Fruit fly (Drosophila melanogaster) whole organism, wandering third instar larva: ENCODE data around the gene Rab3-GEF.

Experiments used
- CG9705 ChIP-seq: fragments of 200-800 bp; sonication (Bioruptor generic); optimal IDR thresholded peaks from 2 replicates; lab custom pipeline; 2018; ENCODE audit warnings: missing biosample characterization, mild to moderate bottlenecking, missing genetic modification characterization
- CrebA ChIP-seq: fragments of 200-800 bp; sonication (Bioruptor generic); optimal IDR thresholded peaks from 2 replicates; lab custom pipeline; 2016; ENCODE audit warnings: missing biosample characterization, mild to moderate bottlenecking, missing genetic modification characterization, borderline replicate concordance
- Dfd ChIP-seq: fragments of >200 bp; optimal IDR thresholded peaks from 2 replicates; lab custom pipeline; 2017; ENCODE audit warnings: missing biosample characterization, missing genetic modification characterization
- Dif ChIP-seq: fragments of 200-275, 200-300 bp; sonication (Bioruptor generic); optimal IDR thresholded peaks from 2 replicates; lab custom pipeline; 2018; ENCODE audit warnings: missing biosample characterization, missing genetic modification characterization; ENCODE audit not compliant: partially characterized antibody
- GATAd ChIP-seq: sonication (Bioruptor generic); optimal IDR thresholded peaks from 2 replicates; lab custom pipeline; 2016; ENCODE audit warnings: missing biosample characterization, missing genetic modification characterization
- HLH106 ChIP-seq: fragments of 200-800 bp; optimal IDR thresholded peaks from 3 replicates; lab custom pipeline; 2019; ENCODE audit warnings: missing biosample characterization, mild to moderate bottlenecking, missing genetic modification characterization, moderate library complexity
- Hnf4 ChIP-seq: fragments of 200-800 bp; sonication (Bioruptor generic); optimal IDR thresholded peaks from 2 replicates; lab custom pipeline; 2016; ENCODE audit warnings: missing biosample characterization, mild to moderate bottlenecking, missing genetic modification characterization
- Hr78 ChIP-seq: fragments of >200 bp; optimal IDR thresholded peaks from 2 replicates; lab custom pipeline; 2017; ENCODE audit warnings: missing biosample characterization, missing genetic modification characterization
- Hr83 ChIP-seq: fragments of 200-300 bp; sonication (Bioruptor generic); optimal IDR thresholded peaks from 2 replicates; lab custom pipeline; 2016; ENCODE audit warnings: missing biosample characterization, mild to moderate bottlenecking, missing genetic modification characterization, moderate library complexity; ENCODE audit not compliant: poor library complexity, severe bottlenecking
- Myc ChIP-seq: fragments of >200 bp; optimal IDR thresholded peaks from 2 replicates; lab custom pipeline; 2017
- N ChIP-seq: fragments of >200 bp; optimal IDR thresholded peaks from 2 replicates; lab custom pipeline; 2018; ENCODE audit warnings: missing biosample characterization, missing external identifiers, missing genetic modification characterization
- OdsH ChIP-seq: fragments of 200-800 bp; sonication (Bioruptor generic); optimal IDR thresholded peaks from 2 replicates; lab custom pipeline; 2016; ENCODE audit warnings: missing biosample characterization, mild to moderate bottlenecking, missing genetic modification characterization
- Rel ChIP-seq, 2 experiments: fragments of 200-800 bp; sonication (Bioruptor generic) in 1 of 2; optimal IDR thresholded peaks; 2 replicates in 1 of 2; 3 replicates in 1 of 2; lab custom pipeline; 2016 to 2019; ENCODE audit warnings: mild to moderate bottlenecking in 2 of 2, missing biosample characterization in 2 of 2, missing genetic modification characterization in 2 of 2, moderate library complexity in 1 of 2
- Sp1 ChIP-seq: fragments of 200-800 bp; sonication (Bioruptor generic); optimal IDR thresholded peaks from 3 replicates; lab custom pipeline; 2019; ENCODE audit warnings: missing biosample characterization, mild to moderate bottlenecking, missing genetic modification characterization, moderate library complexity
- Vsx2 ChIP-seq: fragments of 200-300, 225-300 bp; sonication (Bioruptor generic); optimal IDR thresholded peaks from 2 replicates; lab custom pipeline; 2018; ENCODE audit warnings: missing biosample characterization, missing genetic modification characterization; ENCODE audit not compliant: partially characterized antibody
- br ChIP-seq: fragments of 200-800 bp; sonication (Bioruptor generic); optimal IDR thresholded peaks from 2 replicates; lab custom pipeline; 2016; ENCODE audit warnings: missing biosample characterization, missing genetic modification characterization
- brk ChIP-seq: fragments of 200-800 bp; sonication (Bioruptor generic); optimal IDR thresholded peaks from 2 replicates; lab custom pipeline; 2016; ENCODE audit warnings: missing biosample characterization, mild to moderate bottlenecking, missing genetic modification characterization
- dl ChIP-seq, 2 experiments: fragments of 175-275, 200-275 bp in 1 of 2; fragments of 200-275 bp in 1 of 2; sonication (Bioruptor generic); optimal IDR thresholded peaks; lab custom pipeline; 2018; ENCODE audit warnings: mild to moderate bottlenecking in 2 of 2, missing biosample characterization in 2 of 2, missing genetic modification characterization in 2 of 2, moderate library complexity in 2 of 2; ENCODE audit not compliant: partially characterized antibody in 2 of 2, insufficient read depth in 1 of 2
- dmrt93B ChIP-seq: fragments of 200-800 bp; sonication (Bioruptor generic); optimal IDR thresholded peaks from 2 replicates; lab custom pipeline; 2018; ENCODE audit warnings: missing biosample characterization, mild to moderate bottlenecking, missing genetic modification characterization
- dsf ChIP-seq: sonication (Bioruptor generic); optimal IDR thresholded peaks from 2 replicates; lab custom pipeline; 2016; ENCODE audit warnings: missing biosample characterization, missing genetic modification characterization, borderline replicate concordance
- ey ChIP-seq: fragments of 200-800 bp; sonication (Bioruptor generic); optimal IDR thresholded peaks from 2 replicates; lab custom pipeline; 2016; ENCODE audit warnings: missing biosample characterization, missing genetic modification characterization
- foxo ChIP-seq, 2 experiments: fragments of 200-800 bp; sonication (Bioruptor generic); optimal IDR thresholded peaks; 2 replicates in 1 of 2; 3 replicates in 1 of 2; lab custom pipeline; 2016 to 2017; ENCODE audit warnings: missing biosample characterization in 2 of 2, missing genetic modification characterization in 2 of 2
- fru ChIP-seq: fragments of 200-800 bp; sonication (Bioruptor generic); optimal IDR thresholded peaks from 3 replicates; lab custom pipeline; 2016; ENCODE audit warnings: missing biosample characterization, mild to moderate bottlenecking, missing genetic modification characterization
- h ChIP-seq: fragments of 200-800 bp; sonication (Bioruptor generic); optimal IDR thresholded peaks from 3 replicates; lab custom pipeline; 2016; ENCODE audit warnings: missing biosample characterization, mild to moderate bottlenecking, missing genetic modification characterization
- jim ChIP-seq: fragments of 175-275, 200-325 bp; sonication (Bioruptor generic); optimal IDR thresholded peaks from 2 replicates; lab custom pipeline; 2016; ENCODE audit warnings: missing biosample characterization, mild to moderate bottlenecking, missing genetic modification characterization
- pan ChIP-seq: fragments of >200 bp; optimal IDR thresholded peaks from 2 replicates; lab custom pipeline; 2017
- psq ChIP-seq: fragments of 200-800 bp; sonication (Bioruptor generic); optimal IDR thresholded peaks from 3 replicates; lab custom pipeline; 2017; ENCODE audit warnings: missing biosample characterization, mild to moderate bottlenecking, missing genetic modification characterization, moderate library complexity
- rgr ChIP-seq: fragments of 200-800 bp; sonication (Bioruptor generic); optimal IDR thresholded peaks from 3 replicates; lab custom pipeline; 2016; ENCODE audit warnings: missing biosample characterization, mild to moderate bottlenecking, missing genetic modification characterization
- sage ChIP-seq: fragments of 200-800 bp; sonication (Bioruptor generic); optimal IDR thresholded peaks from 2 replicates; lab custom pipeline; 2016; ENCODE audit warnings: missing biosample characterization, mild to moderate bottlenecking, missing genetic modification characterization
- sv ChIP-seq: fragments of 200-800 bp; sonication (Bioruptor generic); optimal IDR thresholded peaks from 3 replicates; lab custom pipeline; 2016; ENCODE audit warnings: missing biosample characterization, missing genetic modification characterization
- tai ChIP-seq: sonication (Bioruptor generic); optimal IDR thresholded peaks from 2 replicates; lab custom pipeline; 2016; ENCODE audit warnings: missing biosample characterization, missing genetic modification characterization
- usp ChIP-seq: fragments of >200 bp; optimal IDR thresholded peaks from 2 replicates; lab custom pipeline; 2017; ENCODE audit warnings: missing biosample characterization, missing genetic modification characterization
- woc ChIP-seq: sonication (Bioruptor generic); optimal IDR thresholded peaks from 2 replicates; lab custom pipeline; 2016; ENCODE audit warnings: missing biosample characterization, mild to moderate bottlenecking, missing genetic modification characterization

Rab3-GEF gene

DNA sequence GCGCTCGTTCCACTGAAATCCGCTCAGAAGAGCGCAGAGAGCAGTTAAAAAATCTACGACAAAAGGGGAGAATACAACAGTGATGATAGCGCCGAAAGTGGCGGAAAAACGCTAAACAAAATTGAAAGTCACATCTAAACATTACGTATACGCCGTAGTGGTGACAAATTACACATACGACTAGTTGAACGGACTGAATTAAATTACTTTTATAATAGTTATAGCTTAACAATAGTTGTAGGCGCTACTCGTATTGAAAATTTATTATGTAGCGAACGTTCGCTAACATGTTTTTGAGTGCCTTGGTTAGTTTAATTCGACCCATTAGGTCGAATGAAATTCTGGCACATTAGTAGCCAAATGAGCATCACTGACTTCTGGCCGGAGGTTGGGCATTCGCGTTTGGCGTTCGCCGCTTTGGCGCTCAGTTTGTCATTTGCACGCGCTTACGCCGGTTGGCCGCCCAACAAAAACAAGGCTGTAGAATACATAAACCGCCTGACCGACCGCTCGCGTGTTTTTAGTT, 45.7 kb upstream of the Rab3-GEF start, which contains the start of gene CG5541:
Gene CG5541, plus strand, starts transcription at position 424 of the 526 bp plus-strand sequence.
- peak; percentile 96 for TF ChIP-seq Myc (lab: Kevin White, UChicago)
- peak; percentile 67 to 75 for TF ChIP-seq dl (GFP tag; optimal IDR thresholded peaks at IDR 0.05; lab: Kevin White, UChicago; ENCODE audit: insufficient read depth in 1 of 2, partially characterized antibody in 2 of 2)
- TF ChIP-seq fru: no peak
- no peak for TF ChIP-seq usp (GFP tag; lab: Kevin White, UChicago)
- TF ChIP-seq br: peak; percentile 5
- TF ChIP-seq h (GFP tag; lab: Kevin White, UChicago): peak; percentile 52
- peak; percentile 23 for TF ChIP-seq HLH106 (tag; lab: Kevin White, UChicago)
- peak; percentile 28 for TF ChIP-seq CG9705 (GFP tag; lab: Kevin White, UChicago)
- peak in 1 of 2 experiments; percentile 35 for TF ChIP-seq foxo (GFP tag; optimal IDR thresholded peaks at IDR 0.05; lab: Kevin White, UChicago)
- no peak for TF ChIP-seq psq (GFP tag; lab: Kevin White, UChicago)
- peak; percentile 24 for TF ChIP-seq OdsH (GFP tag; lab: Kevin White, UChicago)
- peak; percentile 2 for TF ChIP-seq sv (GFP tag; lab: Kevin White, UChicago)
- no peak for TF ChIP-seq Hr78 (GFP tag; lab: Kevin White, UChicago)
- peak; percentile 86 for TF ChIP-seq woc (GFP tag; lab: Kevin White, UChicago)
- no peak for TF ChIP-seq tai (GFP tag; lab: Kevin White, UChicago)
- peak; percentile 57 for TF ChIP-seq ey (GFP tag; lab: Kevin White, UChicago)
- TF ChIP-seq Dfd (GFP tag; lab: Kevin White, UChicago): no peak
- TF ChIP-seq dsf (GFP tag; lab: Kevin White, UChicago): no peak
- no peak for TF ChIP-seq pan
- TF ChIP-seq Rel (GFP tag; optimal IDR thresholded peaks at IDR 0.05; lab: Kevin White, UChicago): no peak
- no peak for TF ChIP-seq Rel (tag; optimal IDR thresholded peaks at IDR 0.05; lab: Kevin White, UChicago)
- TF ChIP-seq Vsx2: no peak
- no peak for TF ChIP-seq rgr (GFP tag; lab: Kevin White, UChicago)
- peak; percentile 54 for TF ChIP-seq Sp1 (GFP tag; lab: Kevin White, UChicago)
- peak; percentile 44 for TF ChIP-seq dmrt93B (GFP tag; lab: Kevin White, UChicago)

DNA sequence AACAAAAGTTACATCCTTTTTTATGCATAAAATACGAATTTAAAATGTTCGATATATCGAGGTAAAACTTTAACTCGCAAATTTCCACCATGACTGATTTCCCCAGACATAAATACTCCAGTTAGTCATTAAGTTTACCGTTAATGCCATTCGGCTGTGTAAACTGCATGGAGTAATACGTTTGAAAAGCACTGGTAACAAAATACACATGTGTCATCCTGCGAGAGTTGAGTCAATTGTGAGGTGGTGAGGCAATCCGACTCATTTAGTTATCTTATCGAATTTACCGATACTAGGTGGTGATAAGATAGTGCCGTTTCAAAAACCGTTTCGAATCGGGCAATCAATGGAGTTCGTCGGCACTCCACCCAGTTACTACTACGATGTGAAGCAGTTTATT, 43.9 kb upstream of the Rab3-GEF start:
- TF ChIP-seq Hr83 (GFP tag; lab: Kevin White, UChicago) (peak; percentile 16), jim (GFP tag; lab: Kevin White, UChicago) (no peak), brk (GFP tag; lab: Kevin White, UChicago) (peak; percentile 17), h (GFP tag; lab: Kevin White, UChicago) (peak; percentile 13), HLH106 (tag; lab: Kevin White, UChicago) (no peak), CrebA (GFP tag; lab: Kevin White, UChicago) (no peak), CG9705 (GFP tag; lab: Kevin White, UChicago) (no peak), Hnf4 (GFP tag; lab: Kevin White, UChicago) (peak; percentile 22), sv (GFP tag; lab: Kevin White, UChicago) (no peak), sage (GFP tag; lab: Kevin White, UChicago) (no peak), rgr (GFP tag; lab: Kevin White, UChicago) (peak; percentile 9)
- TF ChIP-seq, all 38 proteins: peak for 5

DNA sequence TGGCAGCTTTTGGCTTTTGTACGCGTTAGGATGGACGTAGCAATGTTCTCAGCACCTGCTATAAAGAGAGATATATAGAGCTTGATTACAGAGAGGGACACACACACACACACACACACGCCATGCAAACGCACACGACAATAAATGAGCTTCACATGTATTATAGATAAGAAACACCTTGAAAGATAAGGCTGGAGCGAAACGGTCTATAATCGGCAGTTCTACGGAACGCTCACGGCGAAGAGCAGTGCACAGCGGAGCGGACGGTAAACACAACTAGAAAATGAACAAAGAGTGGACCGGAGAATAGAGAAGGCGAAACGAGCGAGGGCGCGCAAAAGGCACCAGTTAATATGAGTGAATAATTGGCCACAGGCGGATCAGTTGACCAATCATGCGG, 40.8 kb upstream of the Rab3-GEF start:
- TF ChIP-seq psq (GFP tag; lab: Kevin White, UChicago) (peak; percentile 56), Dfd (GFP tag; lab: Kevin White, UChicago) (no peak), Rel (GFP tag; optimal IDR thresholded peaks at IDR 0.05; lab: Kevin White, UChicago) (no peak), Rel (tag; optimal IDR thresholded peaks at IDR 0.05; lab: Kevin White, UChicago) (no peak), GATAd (no peak), Dif (GFP tag; lab: Kevin White, UChicago) (peak; percentile 17)

DNA sequence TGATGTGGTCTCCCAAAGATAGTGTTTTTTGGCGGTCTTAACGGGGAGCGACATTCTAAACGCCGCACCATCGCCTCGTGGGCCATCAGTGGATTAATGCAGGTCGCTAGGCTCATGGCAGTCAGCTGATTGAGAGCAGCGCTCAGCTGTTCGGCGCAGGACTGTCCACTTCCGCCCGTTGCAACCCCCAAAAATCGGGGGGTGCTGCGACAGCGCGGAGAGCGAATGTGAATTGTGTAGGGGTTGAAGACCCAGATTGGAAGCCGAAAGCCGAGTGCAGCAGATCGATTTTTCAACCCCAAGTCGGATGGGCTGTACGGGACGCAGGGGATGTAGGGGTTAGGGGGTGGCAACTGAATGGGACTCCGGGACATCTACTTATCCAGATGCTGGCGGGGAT, 26.9 kb upstream of the Rab3-GEF start:
- TF ChIP-seq Hr78 (GFP tag; lab: Kevin White, UChicago) (no peak), h (GFP tag; lab: Kevin White, UChicago) (no peak), jim (GFP tag; lab: Kevin White, UChicago) (no peak), ey (GFP tag; lab: Kevin White, UChicago) (no peak), N (no peak), dl (GFP tag; optimal IDR thresholded peaks at IDR 0.05; lab: Kevin White, UChicago; ENCODE audit: insufficient read depth in 1 of 2, partially characterized antibody in 2 of 2) (no peak), rgr (GFP tag; lab: Kevin White, UChicago) (no peak)
